Worm (Caenorhabditis elegans): ENCODE results near the gene snpc-3.1.

DNA sequence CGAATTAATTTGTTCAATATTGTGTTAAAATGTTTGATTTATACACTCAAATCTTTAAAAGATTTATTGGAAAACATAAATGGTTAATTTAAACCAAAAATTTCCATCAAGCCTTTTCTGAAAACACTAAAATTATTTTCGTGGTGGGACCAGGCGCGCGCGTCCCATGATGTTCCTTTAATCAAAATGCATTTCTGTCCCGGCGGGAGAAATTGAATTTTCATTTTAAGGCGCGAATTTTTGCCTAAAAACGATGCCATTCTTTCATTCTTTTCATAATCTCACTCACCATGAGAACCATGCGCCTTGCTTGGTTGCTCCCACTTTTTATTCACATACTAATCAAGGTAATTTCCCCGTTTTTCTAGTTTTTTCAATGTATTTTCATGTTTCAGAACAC, 16.3 kb downstream of the snpc-3.1 start, which contains the start of gene rme-2:
- TF ChIP-seq mls-2 (tag; optimal IDR thresholded peaks at IDR 0.05) (no peak), unc-39 (tag; optimal IDR thresholded peaks at IDR 0.05) (no peak), elt-1 (tag; optimal IDR thresholded peaks at IDR 0.05; ENCODE audit: borderline replicate concordance, insufficient read depth) (no peak), ham-2 (GFP tag; optimal IDR thresholded peaks at IDR 0.05) (no peak), elt-3 (tag; optimal IDR thresholded peaks at IDR 0.05) (no peak), pha-4 (tag; optimal IDR thresholded peaks at IDR 0.05) (no peak), mab-5 (tag; optimal IDR thresholded peaks at IDR 0.05) (no peak), nhr-237 (tag; optimal IDR thresholded peaks at IDR 0.05) (no peak)
